Worm (Caenorhabditis elegans): Measurements from ENCODE around the gene srw-134.

The srw-134 gene

DNA sequence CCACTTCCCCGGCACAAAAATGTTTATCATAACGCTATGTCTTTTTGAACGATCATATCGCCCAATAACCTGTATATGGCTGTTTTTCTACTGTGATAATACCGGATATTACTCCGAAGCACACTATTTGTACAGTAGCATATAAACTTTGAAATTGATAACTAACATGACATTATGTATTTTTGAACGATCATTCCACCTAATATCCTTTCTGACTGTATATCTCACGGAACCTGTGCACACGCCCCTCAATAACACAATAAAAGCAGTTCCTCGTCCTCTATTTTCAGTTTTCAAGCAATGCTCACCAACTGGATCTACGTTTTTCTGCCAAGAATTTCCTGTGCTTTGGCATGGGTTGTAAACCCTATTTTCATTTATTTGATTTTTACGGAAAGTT lies 10.8 kb downstream of the srw-134 start, which contains the start of gene srj-40:
TSS of gene srj-40 (plus strand) at position 301 of the 400 bp plus-strand sequence.
- TF ChIP-seq egl-44 (GFP tag; IDR thresholded peaks at IDR 0.05) (no peak), bed-2 (GFP tag; IDR thresholded peaks at IDR 0.05) (no peak), B0336.3 (GFP tag; IDR thresholded peaks at IDR 0.05) (no peak), ama-1 (optimal IDR thresholded peaks at IDR 0.05) (no peak), ama-1 (GFP tag; optimal IDR thresholded peaks at IDR 0.05) (no peak), lsl-1 (GFP tag; optimal IDR thresholded peaks at IDR 0.05) (no peak), lin-54 (GFP tag; optimal IDR thresholded peaks at IDR 0.05) (no peak), hrde-1 (tag; optimal IDR thresholded peaks at IDR 0.05; ENCODE audit: borderline replicate concordance) (no peak), somi-1 (GFP tag; optimal IDR thresholded peaks at IDR 0.05) (no peak), madf-8 (GFP tag; conservative IDR thresholded peaks at IDR 0.05) (no peak), lag-1 (GFP tag; IDR thresholded peaks at IDR 0.05) (no peak), attf-6 (GFP tag; IDR thresholded peaks at IDR 0.05) (no peak), Y67H2A.10 (GFP tag; conservative IDR thresholded peaks at IDR 0.05) (no peak), Y79H2A.3 (GFP tag; conservative IDR thresholded peaks at IDR 0.05) (no peak), akir-1 (GFP tag; optimal IDR thresholded peaks at IDR 0.05) (no peak), snpc-3.4 (tag; optimal IDR thresholded peaks at IDR 0.05) (no peak), F23B12.7 (tag; optimal IDR thresholded peaks at IDR 0.05; ENCODE audit: insufficient read depth) (no peak)

DNA sequence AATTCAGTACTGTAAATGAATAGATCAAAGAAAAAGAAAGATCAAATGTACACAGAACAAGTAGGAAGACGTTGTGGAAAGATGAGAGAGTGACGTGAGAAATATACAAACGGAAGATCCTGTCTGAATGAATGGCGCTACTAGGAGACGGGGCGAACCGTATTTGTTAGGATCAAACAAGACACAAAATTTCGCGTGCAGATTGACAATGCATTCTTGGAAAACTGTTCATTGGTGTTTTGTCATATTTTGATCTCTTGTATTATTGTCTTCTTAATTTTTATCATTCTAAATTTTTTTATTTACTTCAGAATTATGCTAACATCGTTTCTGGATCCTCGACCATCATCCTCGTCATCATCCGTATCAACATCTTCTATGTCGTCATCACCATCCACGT lies 17.7 kb downstream of the srw-134 start, which contains the start of gene nhr-181:
TSS of gene nhr-181 (plus strand) at position 301 of the 400 bp plus-strand sequence.
- TF ChIP-seq Y53G8AR.9 (GFP tag; conservative IDR thresholded peaks at IDR 0.05) (no peak), ceh-40 (GFP tag; IDR thresholded peaks at IDR 0.05) (no peak), ceh-91 (GFP tag; IDR thresholded peaks at IDR 0.05) (no peak), egl-44 (GFP tag; IDR thresholded peaks at IDR 0.05) (no peak), hsf-1 (GFP tag; IDR thresholded peaks at IDR 0.05) (no peak), pbrm-1 (GFP tag; IDR thresholded peaks at IDR 0.05) (no peak), let-526 (GFP tag; IDR thresholded peaks at IDR 0.05) (no peak), xnd-1 (tag; optimal IDR thresholded peaks at IDR 0.05) (no peak), mxl-1 (tag; optimal IDR thresholded peaks at IDR 0.05) (no peak), pha-4 (tag; optimal IDR thresholded peaks at IDR 0.05) (no peak), chd-7 (tag; optimal IDR thresholded peaks at IDR 0.05) (no peak), mcd-1 (GFP tag; IDR thresholded peaks at IDR 0.05) (no peak), nhr-27 (tag; optimal IDR thresholded peaks at IDR 0.05) (no peak), akir-1 (GFP tag; optimal IDR thresholded peaks at IDR 0.05) (no peak), ama-1 (optimal IDR thresholded peaks at IDR 0.05) (no peak), ama-1 (GFP tag; optimal IDR thresholded peaks at IDR 0.05) (no peak)

DNA sequence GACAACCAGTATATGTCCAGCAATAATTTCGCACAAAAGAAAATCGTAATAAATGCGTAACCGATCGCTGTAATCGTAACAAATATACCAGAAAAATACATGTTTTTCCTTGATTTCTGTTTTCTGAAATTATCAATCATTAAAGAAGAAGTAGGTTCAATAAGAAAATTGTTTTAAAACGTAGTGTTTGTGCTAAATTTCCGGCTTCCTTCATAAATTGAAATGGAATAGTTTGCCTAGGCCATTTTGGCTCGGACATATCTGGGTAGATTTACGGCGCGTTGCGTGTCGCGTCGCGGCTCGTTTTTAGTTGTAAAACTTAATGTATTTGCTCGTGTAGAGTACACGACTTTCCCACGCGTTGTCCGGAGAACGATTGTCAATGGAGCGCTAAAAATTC lies 29.5 kb downstream of the srw-134 start, which contains the start of gene F38H12.5:
TSS of gene F38H12.5 (minus strand) at position 101 of the 400 bp plus-strand sequence.
- TF ChIP-seq tlf-1 (GFP tag; optimal IDR thresholded peaks at IDR 0.05) (no peak), ztf-18 (tag; optimal IDR thresholded peaks at IDR 0.05) (no peak), nfya-1 (tag; optimal IDR thresholded peaks at IDR 0.05; ENCODE audit: borderline replicate concordance, insufficient read depth) (no peak), let-526 (GFP tag; IDR thresholded peaks at IDR 0.05) (no peak), nhr-90 (tag; optimal IDR thresholded peaks at IDR 0.05) (no peak), gei-17 (GFP tag; optimal IDR thresholded peaks at IDR 0.05) (no peak)

DNA sequence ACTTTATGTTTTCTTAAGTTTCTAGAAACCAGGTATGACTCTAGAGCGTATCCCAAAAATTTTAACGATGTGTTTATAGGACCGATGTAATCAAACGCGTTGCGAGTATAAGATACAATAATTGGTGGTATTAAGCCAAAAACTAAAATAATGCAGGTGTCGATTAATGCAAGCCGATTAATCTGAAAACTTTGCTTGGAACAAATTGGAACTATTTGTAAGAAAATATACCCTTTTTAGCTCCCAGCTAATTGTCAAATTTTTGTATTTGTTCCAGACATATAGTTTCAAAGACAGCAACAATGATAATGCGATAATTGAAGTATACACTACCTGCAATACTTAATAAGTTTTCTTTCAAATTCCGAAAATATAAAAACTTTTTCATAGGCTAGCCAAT lies 31.1 kb downstream of the srw-134 start, which contains the start of gene srh-211:
TSS of gene srh-211 (minus strand) at position 101 of the 400 bp plus-strand sequence.
- TF ChIP-seq F37B4.10 (GFP tag; IDR thresholded peaks at IDR 0.05): no peak
- TF ChIP-seq Y79H2A.3 (GFP tag; conservative IDR thresholded peaks at IDR 0.05): no peak
- no peak for TF ChIP-seq lin-54 (GFP tag; optimal IDR thresholded peaks at IDR 0.05)
